Worm (Caenorhabditis elegans) whole organism, midembryonic: ENCODE data around the gene B0507.5.

ENCODE experiments used
- cog-1 ChIP-seq: sonication (generic microtip); optimal IDR thresholded peaks from 2 replicates; lab custom pipeline; 2016; ENCODE audit warnings: missing genetic modification characterization, missing compliant biosample characterization
- flt-1 ChIP-seq: fragments of 200-800 bp; sonication (Bioruptor generic); IDR thresholded peaks from 2 replicates; pipeline ENCODE4 v1.3.6; 2022; ENCODE audit warnings: missing genetic modification characterization, missing compliant biosample characterization

ce11 chrV:8762861-8763260 is 9.4 kb downstream of the B0507.5 start, which contains the start of gene B0507.8:
- TF ChIP-seq flt-1 (GFP tag; lab: Robert Waterston, UW) (no peak), cog-1 (tag; lab: Kevin White, UChicago) (no peak)
